Fruit fly (Drosophila melanogaster) whole organism, embryonic: ENCODE measurements around the gene mRpS31.
A peak's percentile ranks its signal among the peaks of the same experiment; 100 is the strongest.

Experiments
- B-H2 ChIP-seq: fragments of 200-800 bp; sonication (Bioruptor generic); optimal IDR thresholded peaks from 2 replicates; lab custom pipeline; 2018; ENCODE audit warnings: missing biosample characterization, mild to moderate bottlenecking, missing genetic modification characterization
- Bgb ChIP-seq: fragments of 200-800 bp; sonication (Bioruptor generic); IDR thresholded peaks from 2 replicates; pipeline ENCODE4 v1.3.6; 2022; ENCODE audit warnings: missing biosample characterization, missing genetic modification characterization; ENCODE audit not compliant: partially characterized antibody
- CG11504 ChIP-seq: fragments of 200-800 bp; sonication (Bioruptor generic); optimal IDR thresholded peaks from 3 replicates; lab custom pipeline; 2019; ENCODE audit warnings: missing biosample characterization, mild to moderate bottlenecking, missing genetic modification characterization, moderate library complexity
- CG11695 ChIP-seq: fragments of 200-800 bp; sonication (Bioruptor generic); IDR thresholded peaks from 3 replicates; pipeline ENCODE4 v1.3.6; 2022; ENCODE audit warnings: missing biosample characterization, missing genetic modification characterization
- CG12104 ChIP-seq: fragments of 200-800 bp; sonication (Bioruptor generic); optimal IDR thresholded peaks from 3 replicates; lab custom pipeline; 2016; ENCODE audit warnings: missing biosample characterization, missing genetic modification characterization
- CG13624 ChIP-seq: fragments of 200-800 bp; sonication (Bioruptor generic); optimal IDR thresholded peaks from 2 replicates; lab custom pipeline; 2016; ENCODE audit warnings: missing biosample characterization, missing genetic modification characterization
- CG14860 ChIP-seq: fragments of 200-800 bp; sonication (Bioruptor generic); IDR thresholded peaks from 3 replicates; pipeline ENCODE4 v1.3.6; 2022; ENCODE audit warnings: missing biosample characterization, missing genetic modification characterization; ENCODE audit not compliant: partially characterized antibody
- CG14965 ChIP-seq: fragments of 200-800 bp; sonication (Bioruptor generic); optimal IDR thresholded peaks from 2 replicates; lab custom pipeline; 2016; ENCODE audit warnings: missing biosample characterization, missing genetic modification characterization, borderline replicate concordance
- CG15011 ChIP-seq: fragments of 200-800 bp; sonication (Bioruptor generic); optimal IDR thresholded peaks from 3 replicates; lab custom pipeline; 2018; ENCODE audit warnings: missing biosample characterization, mild to moderate bottlenecking, missing genetic modification characterization
- CG1603 ChIP-seq: fragments of 200-800 bp; sonication (Bioruptor generic); optimal IDR thresholded peaks from 2 replicates; lab custom pipeline; 2019; ENCODE audit warnings: missing biosample characterization, mild to moderate bottlenecking, missing genetic modification characterization, moderate library complexity
- CG16813 ChIP-seq: fragments of 200-800 bp; sonication (Bioruptor generic); IDR thresholded peaks from 3 replicates; pipeline ENCODE4 v1.3.6; 2022; ENCODE audit warnings: missing biosample characterization, missing genetic modification characterization; ENCODE audit not compliant: partially characterized antibody
- CG17361 ChIP-seq: fragments of 200-800 bp; sonication (Bioruptor generic); IDR thresholded peaks from 3 replicates; pipeline ENCODE4 v1.3.6; 2022; ENCODE audit warnings: missing biosample characterization, missing genetic modification characterization
- CG17802 ChIP-seq: fragments of 200-800 bp; sonication (Bioruptor generic); optimal IDR thresholded peaks from 2 replicates; lab custom pipeline; 2018; ENCODE audit warnings: missing biosample characterization, mild to moderate bottlenecking, missing genetic modification characterization, moderate library complexity
- CG18599 ChIP-seq: fragments of 200-800 bp; sonication (Bioruptor generic); optimal IDR thresholded peaks from 3 replicates; lab custom pipeline; 2017; ENCODE audit warnings: missing biosample characterization, missing genetic modification characterization, mild to moderate bottlenecking, moderate library complexity, missing genetic modification reagents
- CG3065 ChIP-seq: fragments of 200-800 bp; sonication (Bioruptor generic); optimal IDR thresholded peaks from 2 replicates; lab custom pipeline; 2016; ENCODE audit warnings: missing biosample characterization, missing genetic modification characterization
- CG33557 ChIP-seq: fragments of 200-800 bp; sonication (Bioruptor generic); optimal IDR thresholded peaks from 2 replicates; lab custom pipeline; 2019; ENCODE audit warnings: missing biosample characterization, mild to moderate bottlenecking, missing genetic modification characterization, moderate library complexity
- CG4360 ChIP-seq: fragments of 200-800 bp; sonication (Bioruptor generic); IDR thresholded peaks from 2 replicates; pipeline ENCODE4 v1.3.6; 2022; ENCODE audit warnings: missing biosample characterization, missing genetic modification characterization
- CG4707 ChIP-seq: fragments of 200-800 bp; sonication (Bioruptor generic); optimal IDR thresholded peaks from 2 replicates; lab custom pipeline; 2018; ENCODE audit warnings: missing biosample characterization, mild to moderate bottlenecking, missing genetic modification characterization, moderate library complexity
- CG5953 ChIP-seq: fragments of 200-800 bp; sonication (Bioruptor generic); IDR thresholded peaks from 2 replicates; pipeline ENCODE4 v1.3.6; 2022; ENCODE audit warnings: missing biosample characterization, missing genetic modification characterization
- CG6683 ChIP-seq: fragments of 200-800 bp; sonication (Bioruptor generic); optimal IDR thresholded peaks from 2 replicates; lab custom pipeline; 2017; ENCODE audit warnings: missing biosample characterization, mild to moderate bottlenecking, missing genetic modification characterization, missing genetic modification reagents
- CG8944 ChIP-seq: fragments of 200-800 bp; sonication (Bioruptor generic); optimal IDR thresholded peaks from 3 replicates; lab custom pipeline; 2016; ENCODE audit warnings: missing biosample characterization, missing genetic modification characterization
- Camta ChIP-seq: fragments of 200-800 bp; sonication (Bioruptor generic); optimal IDR thresholded peaks from 2 replicates; lab custom pipeline; 2016; ENCODE audit warnings: missing biosample characterization, missing genetic modification characterization
- Dad ChIP-seq: fragments of 200-800 bp; sonication (Bioruptor generic); optimal IDR thresholded peaks from 3 replicates; lab custom pipeline; 2016; ENCODE audit warnings: missing biosample characterization, missing genetic modification characterization
- Dbx ChIP-seq: fragments of 200-800 bp; sonication (Bioruptor generic); IDR thresholded peaks from 3 replicates; pipeline ENCODE4 v1.3.6; 2022; ENCODE audit warnings: missing biosample characterization, missing genetic modification characterization
- HmgZ ChIP-seq: fragments of 200-800 bp; sonication (Bioruptor generic); optimal IDR thresholded peaks from 2 replicates; lab custom pipeline; 2018; ENCODE audit warnings: missing biosample characterization, mild to moderate bottlenecking, missing genetic modification characterization
- MESR4 ChIP-seq: fragments of 200-800 bp; sonication (Bioruptor generic); optimal IDR thresholded peaks from 2 replicates; lab custom pipeline; 2018; ENCODE audit warnings: missing biosample characterization, mild to moderate bottlenecking, missing genetic modification characterization, moderate library complexity
- Mad ChIP-seq: fragments of 200-800 bp; sonication (Bioruptor generic); optimal IDR thresholded peaks from 2 replicates; lab custom pipeline; 2016; ENCODE audit warnings: missing biosample characterization, missing genetic modification characterization
- Med ChIP-seq: fragments of 200-800 bp; sonication (Bioruptor generic); peaks from one replicate; lab custom pipeline; 2016; ENCODE audit warnings: missing biosample characterization, missing genetic modification characterization, mild to moderate bottlenecking, inconsistent platforms, moderate library complexity
- NC2α ChIP-seq: fragments of 200-800 bp; sonication (Bioruptor generic); optimal IDR thresholded peaks from 2 replicates; lab custom pipeline; 2016; ENCODE audit warnings: missing biosample characterization, missing genetic modification characterization
- Pdp1 ChIP-seq, 2 experiments: fragments of 200-800 bp; sonication (Bioruptor generic); optimal IDR thresholded peaks; 3 replicates each; lab custom pipeline; 2016; ENCODE audit warnings: missing biosample characterization in 2 of 2, missing genetic modification characterization in 2 of 2, mild to moderate bottlenecking in 1 of 2, moderate library complexity in 1 of 2
- Sry-δ ChIP-seq: fragments of 200-800 bp; sonication (Bioruptor generic); optimal IDR thresholded peaks from 2 replicates; lab custom pipeline; 2016; ENCODE audit warnings: missing biosample characterization, missing genetic modification characterization
- ara ChIP-seq: fragments of 200-800 bp; sonication (Bioruptor generic); IDR thresholded peaks from 2 replicates; pipeline ENCODE4 v1.3.6; 2022; ENCODE audit warnings: missing biosample characterization, missing genetic modification characterization
- cg ChIP-seq: fragments of 200-800 bp; sonication (Bioruptor generic); optimal IDR thresholded peaks from 3 replicates; lab custom pipeline; 2019; ENCODE audit warnings: missing biosample characterization, mild to moderate bottlenecking, missing genetic modification characterization, moderate library complexity
- chn ChIP-seq: fragments of 200-800 bp; sonication (Bioruptor generic); optimal IDR thresholded peaks from 2 replicates; lab custom pipeline; 2016; ENCODE audit warnings: missing biosample characterization, missing genetic modification characterization
- cwo ChIP-seq: fragments of 200-800 bp; sonication (Bioruptor generic); optimal IDR thresholded peaks from 3 replicates; lab custom pipeline; 2017; ENCODE audit warnings: missing biosample characterization, missing genetic modification characterization, mild to moderate bottlenecking, moderate library complexity, missing genetic modification reagents
- dan ChIP-seq: fragments of 200-800 bp; sonication (Bioruptor generic); IDR thresholded peaks from 2 replicates; pipeline ENCODE4 v1.3.6; 2022; ENCODE audit warnings: missing biosample characterization, missing genetic modification characterization
- grau ChIP-seq: fragments of 200-800 bp; optimal IDR thresholded peaks from 3 replicates; lab custom pipeline; 2019; ENCODE audit warnings: missing biosample characterization, mild to moderate bottlenecking, missing genetic modification characterization, moderate library complexity
- ken ChIP-seq: fragments of 200-800 bp; sonication (Bioruptor generic); IDR thresholded peaks from 3 replicates; pipeline ENCODE4 v1.3.6; 2022; ENCODE audit warnings: missing biosample characterization, missing genetic modification characterization
- kni ChIP-seq: fragments of 200-800 bp; sonication (Bioruptor generic); optimal IDR thresholded peaks from 3 replicates; lab custom pipeline; 2017; ENCODE audit warnings: mild to moderate bottlenecking, missing biosample characterization, missing genetic modification reagents, missing genetic modification characterization
- luna ChIP-seq: fragments of 200-800 bp; sonication (Bioruptor generic); optimal IDR thresholded peaks from 2 replicates; lab custom pipeline; 2016; ENCODE audit warnings: missing biosample characterization, missing genetic modification characterization
- ranshi ChIP-seq: fragments of 200-800 bp; sonication (Bioruptor generic); IDR thresholded peaks from 2 replicates; pipeline ENCODE4 v1.3.6; 2022; ENCODE audit warnings: missing biosample characterization, missing genetic modification characterization
- schlank ChIP-seq: fragments of 200-800 bp; sonication (Bioruptor generic); optimal IDR thresholded peaks from 2 replicates; lab custom pipeline; 2018; ENCODE audit warnings: missing biosample characterization, mild to moderate bottlenecking, missing genetic modification characterization
- sens ChIP-seq: fragments of 200-800 bp; sonication (Bioruptor generic); peaks from one replicate; lab custom pipeline; 2016; ENCODE audit warnings: missing biosample characterization, missing genetic modification characterization
- slou ChIP-seq: fragments of 200-800 bp; sonication (Bioruptor generic); optimal IDR thresholded peaks from 3 replicates; lab custom pipeline; 2016; ENCODE audit warnings: missing biosample characterization, missing genetic modification characterization
- sob ChIP-seq: fragments of 200-800 bp; sonication (Bioruptor generic); IDR thresholded peaks from 2 replicates; pipeline ENCODE4 v1.3.6; 2022; ENCODE audit warnings: missing biosample characterization, missing genetic modification characterization
- tgo ChIP-seq: fragments of 200-800 bp; sonication (Bioruptor generic); IDR thresholded peaks from 3 replicates; pipeline ENCODE4 v1.3.6; 2022; ENCODE audit warnings: missing biosample characterization, missing genetic modification characterization
- tna ChIP-seq: fragments of 200-800 bp; sonication (Bioruptor generic); IDR thresholded peaks from 2 replicates; pipeline ENCODE4 v1.3.6; 2022; ENCODE audit warnings: missing biosample characterization, missing genetic modification characterization; ENCODE audit not compliant: partially characterized antibody
- trh ChIP-seq: fragments of 200-800 bp; sonication (Bioruptor generic); optimal IDR thresholded peaks from 2 replicates; lab custom pipeline; 2016; ENCODE audit warnings: missing biosample characterization, missing genetic modification characterization
- vvl ChIP-seq: fragments of 200-800 bp; sonication (Bioruptor generic); IDR thresholded peaks from 2 replicates; pipeline ENCODE4 v1.3.6; 2022; ENCODE audit warnings: missing biosample characterization, missing genetic modification characterization
- zfh2 ChIP-seq: fragments of 200-800 bp; sonication (Bioruptor generic); optimal IDR thresholded peaks from 2 replicates; lab custom pipeline; 2016; ENCODE audit warnings: missing biosample characterization, missing genetic modification characterization

mRpS31 gene

DNA sequence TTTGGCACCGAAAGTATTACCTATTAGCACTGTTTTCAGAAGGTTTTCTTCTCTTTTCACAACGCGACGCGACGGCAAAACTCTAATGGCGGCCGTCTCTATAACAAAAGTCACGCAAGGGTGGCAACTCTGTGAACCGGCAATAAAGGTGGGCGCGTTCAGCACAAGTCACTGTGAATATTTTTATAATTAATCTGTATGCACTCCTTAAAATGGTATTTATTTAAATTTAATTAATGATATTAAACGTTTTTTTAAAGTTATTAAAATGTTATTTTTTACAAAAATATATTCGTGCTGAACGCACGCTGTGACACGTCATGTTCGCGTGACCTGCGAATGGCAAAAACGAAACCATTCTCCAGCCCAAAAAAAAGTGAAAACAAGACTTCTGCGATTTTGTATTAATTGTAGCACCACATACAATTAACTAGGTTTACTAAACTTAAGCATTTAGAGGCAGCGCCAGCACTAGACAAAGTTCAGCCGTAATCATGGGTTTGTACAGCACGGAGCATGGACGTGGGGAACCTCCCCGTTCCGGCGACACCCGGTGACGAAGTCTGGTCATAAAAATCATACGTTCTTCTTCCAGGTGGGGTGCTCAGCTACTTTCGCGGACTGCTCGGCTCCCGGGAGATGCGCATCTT is 22.1 kb upstream of the mRpS31 start, which contains the start of the genes brm and Arl1 (continued):
- TF ChIP-seq Med (GFP tag; lab: Kevin White, UChicago) (peak; percentile 98), HmgZ (peak; percentile 99), ken (GFP tag; lab: Robert Waterston, UW) (peak; percentile 99), sens (GFP tag; lab: Kevin White, UChicago) (peak; percentile 98), CG16813 (GFP tag; lab: Robert Waterston, UW) (peak; percentile 39; the same call in 1 of the 3 replicates), CG6683 (GFP tag; lab: Kevin White, UChicago) (peak; percentile 95), CG18599 (GFP tag; lab: Kevin White, UChicago) (peak; percentile 98), kni (GFP tag; lab: Kevin White, UChicago) (peak; percentile 93), ranshi (GFP tag; lab: Robert Waterston, UW) (peak; percentile 99), CG8944 (GFP tag; lab: Kevin White, UChicago) (peak; percentile 78), MESR4 (GFP tag; lab: Kevin White, UChicago) (peak; percentile 84), CG14965 (GFP tag; lab: Kevin White, UChicago) (no peak), CG14860 (GFP tag; lab: Robert Waterston, UW) (no peak), CG11504 (tag; lab: Kevin White, UChicago) (peak; percentile 97), schlank (tag; lab: Kevin White, UChicago) (peak; percentile 92), NC2α (GFP tag; lab: Kevin White, UChicago) (no peak), sob (GFP tag; lab: Robert Waterston, UW) (peak; percentile 100), cg (GFP tag; lab: Kevin White, UChicago) (no peak), CG1603 (tag; lab: Kevin White, UChicago) (no peak), chn (peak; percentile 93), CG4360 (peak; percentile 85), dan (GFP tag; lab: Robert Waterston, UW) (peak; percentile 95), tgo (peak; percentile 99), CG33557 (peak; percentile 98), CG17361 (GFP tag; lab: Robert Waterston, UW) (peak; percentile 99), Pdp1 (GFP tag; optimal IDR thresholded peaks at IDR 0.05; lab: Kevin White, UChicago) (peak; percentile 92 to 93), CG3065 (peak; percentile 93), grau (tag; lab: Kevin White, UChicago) (peak; percentile 98), vvl (GFP tag; lab: Robert Waterston, UW) (peak; percentile 100), luna (GFP tag; lab: Kevin White, UChicago) (peak; percentile 75), tna (GFP tag; lab: Robert Waterston, UW) (no peak), CG5953 (GFP tag; lab: Robert Waterston, UW) (peak; percentile 97), cwo (GFP tag; lab: Kevin White, UChicago) (peak; percentile 94), CG4707 (GFP tag; lab: Kevin White, UChicago) (peak; percentile 83), Bgb (peak; percentile 30), CG12104 (GFP tag; lab: Kevin White, UChicago) (peak; percentile 98), ara (GFP tag; lab: Robert Waterston, UW) (peak; percentile 99), Dad (GFP tag; lab: Kevin White, UChicago) (peak; percentile 90), Dbx (peak; percentile 99), zfh2 (GFP tag; lab: Kevin White, UChicago) (peak; percentile 93), Mad (peak; percentile 97), trh (GFP tag; lab: Kevin White, UChicago) (peak; percentile 94), Camta (GFP tag; lab: Kevin White, UChicago) (peak; percentile 87), CG15011 (GFP tag; lab: Kevin White, UChicago) (peak; percentile 96), slou (GFP tag; lab: Kevin White, UChicago) (peak; percentile 95), B-H2 (GFP tag; lab: Kevin White, UChicago) (peak; percentile 99), CG13624 (GFP tag; lab: Kevin White, UChicago) (peak; percentile 91), Sry-δ (peak; percentile 63), CG11695 (peak; percentile 98), CG17802 (peak; percentile 93)
